Fruit fly (Drosophila melanogaster) S2 (cell line): ENCODE measurements around the gene CG43679.

ENCODE experiments used
- CG8478 ChIP-seq: fragments of >200 bp; optimal IDR thresholded peaks from 2 replicates; lab custom pipeline; 2018
- CTCF ChIP-seq, 2 experiments: fragments of >200 bp; optimal IDR thresholded peaks; 2 replicates each; lab custom pipeline; 2018

DNA sequence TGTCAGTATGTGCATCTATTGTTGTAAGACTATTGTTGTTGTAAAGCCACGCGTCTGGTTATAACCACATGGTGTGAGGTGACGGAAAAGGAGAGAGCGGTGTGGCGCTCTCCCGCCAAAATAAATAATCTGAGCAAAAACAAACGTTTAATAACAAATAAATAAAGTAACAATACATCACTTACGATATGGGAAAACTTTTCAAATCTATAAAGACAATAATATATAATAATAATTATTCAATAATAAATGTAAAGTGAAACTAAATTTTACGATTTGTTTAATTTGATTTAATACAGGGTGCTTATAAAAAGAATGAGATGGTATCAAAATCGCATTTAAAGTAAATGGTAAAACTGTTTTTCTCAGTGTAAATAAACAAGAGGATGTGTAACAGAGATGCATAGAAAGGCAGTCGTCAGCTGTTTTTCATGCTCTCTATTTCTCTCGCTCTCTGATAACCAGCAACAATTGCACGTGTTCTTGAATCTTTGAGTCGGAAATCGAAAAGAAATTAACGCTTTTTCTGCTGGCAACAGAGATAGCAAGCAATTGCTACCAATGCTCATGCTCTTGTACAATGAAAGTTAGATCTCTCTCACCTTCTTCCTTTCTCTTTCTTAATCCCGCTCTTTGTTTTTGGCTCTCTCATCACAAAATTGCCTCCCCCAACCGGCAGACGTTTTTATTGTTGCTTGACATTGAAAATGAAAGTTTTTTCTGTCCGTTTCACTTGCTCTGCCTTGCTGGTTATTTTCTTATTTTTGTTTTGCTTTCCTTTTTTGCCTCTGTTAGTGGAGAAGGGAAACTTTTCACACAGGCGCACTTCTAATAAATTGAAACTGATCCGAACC is 47.7 kb upstream of the CG43679 start:
- no peak for TF ChIP-seq CG8478 (lab: Kevin White, UChicago)
- no peak for TF ChIP-seq CTCF (optimal IDR thresholded peaks at IDR 0.05; lab: Kevin White, UChicago)
